Worm (Caenorhabditis elegans) whole organism, midembryonic: ENCODE measurements around the gene sams-5.

Source experiments
- T22C8.4 ChIP-seq: fragments of 200-800 bp; sonication (Bioruptor generic); IDR thresholded peaks from 2 replicates; pipeline ENCODE4 v1.3.6; 2022; ENCODE audit warnings: missing genetic modification characterization, missing compliant biosample characterization
- cog-1 ChIP-seq: sonication (generic microtip); optimal IDR thresholded peaks from 2 replicates; lab custom pipeline; 2016; ENCODE audit warnings: missing genetic modification characterization, missing compliant biosample characterization
- flt-1 ChIP-seq: fragments of 200-800 bp; sonication (Bioruptor generic); IDR thresholded peaks from 2 replicates; pipeline ENCODE4 v1.3.6; 2022; ENCODE audit warnings: missing genetic modification characterization, missing compliant biosample characterization
- klf-2 ChIP-seq: fragments of 200-800 bp; sonication (Bioruptor generic); conservative IDR thresholded peaks from 2 replicates; pipeline ENCODE4 v1.3.6; 2022; ENCODE audit warnings: missing genetic modification reagents, missing genetic modification characterization, missing compliant biosample characterization
- ref-1 ChIP-seq: fragments of 200-800 bp; sonication (Bioruptor generic); conservative IDR thresholded peaks from 2 replicates; pipeline ENCODE4 v1.3.6; 2022; ENCODE audit warnings: missing genetic modification reagents, missing genetic modification characterization, missing compliant biosample characterization

ce11 chrIV:6266499-6266898 lies 12.8 kb downstream of the sams-5 start, which contains the start of gene srv-29:
- no peak for TF ChIP-seq cog-1 (tag; lab: Kevin White, UChicago)
- no peak for TF ChIP-seq flt-1 (GFP tag; lab: Robert Waterston, UW)
- no peak for TF ChIP-seq ref-1 (GFP tag; lab: Robert Waterston, UW)
- no peak for TF ChIP-seq klf-2 (GFP tag; lab: Robert Waterston, UW)
- TF ChIP-seq T22C8.4, result no peak
